Worm (Caenorhabditis elegans): ENCODE measurements around the gene H12C20.7.

DNA sequence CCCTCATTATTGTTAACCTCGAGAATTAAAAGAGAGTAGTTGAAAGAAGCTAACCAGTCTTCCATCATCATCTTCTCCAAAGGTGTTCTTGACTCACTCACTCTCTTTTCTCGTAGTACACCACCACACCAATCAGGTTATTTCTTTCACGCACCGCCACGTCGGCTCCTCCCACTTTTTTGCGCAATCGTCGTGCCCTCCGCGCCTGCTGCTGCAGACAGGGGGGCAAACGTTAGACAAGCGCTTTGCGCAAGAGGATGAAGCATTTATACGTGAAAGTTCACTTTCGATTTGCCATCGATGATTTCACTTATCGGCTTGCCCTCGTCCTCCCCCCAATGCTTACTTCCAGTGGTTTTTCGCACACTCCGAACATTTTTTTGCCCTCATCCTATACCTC lies 47.5 kb downstream of the H12C20.7 start:
- TF ChIP-seq pqm-1 (tag; optimal IDR thresholded peaks at IDR 0.05) (no peak), fkh-10 (GFP tag; optimal IDR thresholded peaks at IDR 0.05) (no peak), zip-2 (tag; optimal IDR thresholded peaks at IDR 0.05) (no peak), ceh-62 (tag; optimal IDR thresholded peaks at IDR 0.05) (no peak), pha-4 (GFP tag; IDR thresholded peaks at IDR 0.05) (no peak), pha-4 (tag; optimal IDR thresholded peaks at IDR 0.05) (no peak), zag-1 (tag; optimal IDR thresholded peaks at IDR 0.05) (no peak), aly-2 (tag; optimal IDR thresholded peaks at IDR 0.05) (no peak), lsy-2 (tag; optimal IDR thresholded peaks at IDR 0.05) (no peak), mep-1 (tag; optimal IDR thresholded peaks at IDR 0.05) (no peak)

All from whole organism, L4 larva.